Fruit fly (Drosophila melanogaster) whole organism: ENCODE results near the gene slp1.

ENCODE experiments used
- Dll ChIP-seq: fragments of >200 bp; optimal IDR thresholded peaks from 2 replicates; lab custom pipeline; 2017
- EcR ChIP-seq, 2 experiments: fragments of >200 bp; optimal IDR thresholded peaks; 2 replicates each; lab custom pipeline; 2017; ENCODE audit warnings: missing biosample characterization in 2 of 2, missing genetic modification characterization in 2 of 2, missing genetic modification reagents in 2 of 2
- psq ChIP-seq: fragments of >200 bp; optimal IDR thresholded peaks from 2 replicates; lab custom pipeline; 2017

- TF ChIP-seq psq (lab: Kevin White, UChicago): no peak
- no peak for TF ChIP-seq Dll (lab: Kevin White, UChicago)
- TF ChIP-seq EcR (GFP tag; optimal IDR thresholded peaks at IDR 0.05; lab: Kevin White, UChicago): no peak
Measured at dm6 chr2L:3781132-3781877, 44.2 kb upstream of the slp1 start.
